Fruit fly (Drosophila melanogaster) ovary, adult (tissue): ENCODE data around the gene Ugt35E2.

Source experiments
- CG17801 ChIP-seq: fragments of 200-800 bp; optimal IDR thresholded peaks from 2 replicates; lab custom pipeline; 2019; ENCODE audit warnings: missing biosample characterization, mild to moderate bottlenecking, missing genetic modification characterization, moderate library complexity; ENCODE audit not compliant: partially characterized antibody

Ugt35E2 gene

dm6 chr3R:11195792-11196191 lies 28.0 kb upstream of the Ugt35E2 start, which contains the start of gene CG18577:
CG18577 (plus strand) TSS chr3R:11196092.
- no peak for TF ChIP-seq CG17801 (GFP tag; lab: Kevin White, UChicago)

- TF ChIP-seq CG17801 (GFP tag; lab: Kevin White, UChicago): no peak
Measured at dm6 chr3R:11178300-11178699, 10.5 kb upstream of the Ugt35E2 start.

dm6 chr3R:11177579-11177978 lies 9.8 kb upstream of the Ugt35E2 start:
- TF ChIP-seq CG17801 (GFP tag; lab: Kevin White, UChicago): no peak

DNA sequence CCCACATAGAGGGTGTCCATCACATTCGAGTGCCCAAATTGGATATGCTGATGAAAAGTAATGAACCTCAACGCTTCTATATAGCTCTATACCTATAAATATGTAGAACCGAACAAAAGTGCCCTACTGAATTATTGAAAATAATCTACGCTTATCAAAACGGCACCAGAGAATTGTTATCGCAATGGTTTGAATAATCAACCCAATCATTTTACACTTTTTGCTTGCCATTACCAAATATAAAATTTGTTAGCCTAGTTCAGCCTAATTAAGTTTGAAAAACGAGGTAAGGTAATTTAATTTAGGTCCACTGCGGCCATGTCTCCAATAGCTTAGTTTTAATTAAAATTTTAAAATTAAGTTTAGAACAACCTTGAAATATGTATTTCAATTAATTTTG lies 8.0 kb upstream of the Ugt35E2 start:
- no peak for TF ChIP-seq CG17801 (GFP tag; lab: Kevin White, UChicago)

DNA sequence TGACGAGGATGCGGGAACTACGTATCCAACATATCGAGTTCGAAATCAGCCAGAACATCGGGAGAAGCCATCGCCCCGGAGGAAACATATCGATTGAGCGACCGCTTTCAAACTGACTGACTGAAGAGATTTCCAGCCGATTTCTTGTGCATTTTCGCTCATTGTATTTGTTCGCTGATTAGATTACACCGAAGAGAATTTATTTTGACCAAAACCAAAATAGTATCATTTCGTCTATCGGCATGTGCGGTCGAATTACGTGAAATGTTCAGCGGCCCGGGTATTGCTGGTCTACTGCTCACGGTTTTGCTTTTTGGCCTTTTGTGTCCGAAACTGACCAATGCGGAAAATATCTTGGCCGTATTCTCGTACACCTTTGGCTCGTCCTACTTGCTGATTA lies 7.5 kb upstream of the Ugt35E2 start, which contains the start of the genes Ugt304A1 and Ugt303A1:
TSS of gene Ugt304A1 (minus strand) at position 101 of the 400 bp plus-strand sequence.
TSS of gene Ugt303A1 (plus strand) at position 222 of the 400 bp plus-strand sequence.
- no peak for TF ChIP-seq CG17801 (GFP tag; lab: Kevin White, UChicago)

dm6 chr3R:11173169-11173506 lies 5.4 kb upstream of the Ugt35E2 start:
- TF ChIP-seq CG17801 (GFP tag; lab: Kevin White, UChicago): peak; percentile 65

dm6 chr3R:11172460-11173168 lies 4.8 kb upstream of the Ugt35E2 start, which contains the start of gene Ugt35A1:
Ugt35A1 (minus strand) TSS chr3R:11172664.
- TF ChIP-seq CG17801 (GFP tag; lab: Kevin White, UChicago): no peak

- no peak for TF ChIP-seq CG17801 (GFP tag; lab: Kevin White, UChicago)
Measured at dm6 chr3R:11170146-11170545, 2.4 kb upstream of the Ugt35E2 start, which contains the start of gene Ugt35B1. Ugt35B1 (minus strand) TSS chr3R:11170246.

DNA sequence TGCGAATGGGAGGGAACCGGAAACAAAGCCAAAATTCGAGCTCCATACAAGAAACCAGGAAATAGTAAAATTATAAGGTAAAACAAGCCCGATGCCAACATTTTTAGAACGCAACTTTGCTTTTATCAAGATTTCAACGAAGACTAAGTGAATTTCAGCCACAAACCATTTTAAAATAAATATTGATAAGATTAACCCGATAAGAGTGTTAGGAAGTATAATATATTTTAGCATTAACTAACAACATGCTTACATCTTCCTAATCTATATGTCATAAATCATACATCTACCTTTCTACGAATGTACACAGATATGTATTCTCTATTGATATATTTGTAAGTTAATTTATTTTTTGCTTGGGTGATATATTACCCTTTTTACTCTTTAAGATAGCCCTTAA lies 1.8 kb downstream of the Ugt35E2 start, which contains the start of gene Ugt35E1:
TSS of gene Ugt35E1 (minus strand) at position 101 of the 400 bp plus-strand sequence.
- TF ChIP-seq CG17801 (GFP tag; lab: Kevin White, UChicago): no peak

dm6 chr3R:11160907-11161306 lies 6.9 kb downstream of the Ugt35E2 start, which contains the start of gene CG4757:
CG4757 (plus strand) TSS chr3R:11161207.
- TF ChIP-seq CG17801 (GFP tag; lab: Kevin White, UChicago): no peak

DNA sequence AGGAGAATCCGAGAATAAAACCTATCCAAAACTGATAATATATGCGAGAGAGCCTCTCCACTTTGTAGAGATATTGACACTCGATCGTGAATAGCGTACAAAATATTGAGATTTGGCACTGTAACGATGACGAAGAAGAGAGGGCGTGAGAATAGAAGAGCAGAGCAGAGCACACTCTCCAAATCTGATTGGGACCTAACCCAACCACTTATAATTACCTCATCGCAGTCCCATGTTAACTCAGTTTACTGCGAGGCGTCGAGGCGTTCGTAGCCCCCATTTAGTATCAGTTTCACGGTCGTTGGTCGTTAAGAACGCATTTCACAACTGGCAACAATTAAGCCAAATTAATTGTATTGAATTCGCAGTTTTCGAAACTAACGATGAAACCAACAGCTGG lies 10.9 kb downstream of the Ugt35E2 start, which contains the start of gene Ugt302C1:
TSS of gene Ugt302C1 (plus strand) at position 241 of the 400 bp plus-strand sequence.
- peak; percentile 44 for TF ChIP-seq CG17801 (GFP tag; lab: Kevin White, UChicago)

DNA sequence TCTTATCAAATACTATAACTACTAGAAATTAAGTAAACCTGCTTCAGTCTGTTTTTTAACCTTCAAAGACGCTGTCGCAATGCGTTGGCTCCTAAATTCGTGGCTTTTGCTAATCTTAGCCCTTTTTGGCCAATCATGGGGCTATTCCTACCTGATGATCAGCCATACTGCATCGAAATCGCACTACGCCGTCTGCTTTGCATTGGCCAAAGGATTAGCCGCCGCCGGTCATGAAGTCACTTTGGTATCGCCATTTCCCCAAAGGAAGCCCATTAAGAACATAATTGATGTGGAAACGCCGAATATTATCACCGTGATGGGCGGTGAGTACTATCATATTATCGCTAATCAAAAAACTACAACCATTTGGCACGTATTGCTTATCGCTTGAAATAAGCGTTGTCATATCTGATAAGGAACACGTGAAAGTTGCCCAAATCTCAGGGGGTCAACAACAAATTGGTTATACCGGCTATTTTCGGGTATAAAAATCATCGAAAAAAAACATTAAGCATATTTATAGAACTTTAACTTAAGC lies 13.1 kb downstream of the Ugt35E2 start, which contains the start of gene Ugt302E1:
TSS of gene Ugt302E1 (plus strand) at position 51 of the 538 bp plus-strand sequence.
- no peak for TF ChIP-seq CG17801 (GFP tag; lab: Kevin White, UChicago)

DNA sequence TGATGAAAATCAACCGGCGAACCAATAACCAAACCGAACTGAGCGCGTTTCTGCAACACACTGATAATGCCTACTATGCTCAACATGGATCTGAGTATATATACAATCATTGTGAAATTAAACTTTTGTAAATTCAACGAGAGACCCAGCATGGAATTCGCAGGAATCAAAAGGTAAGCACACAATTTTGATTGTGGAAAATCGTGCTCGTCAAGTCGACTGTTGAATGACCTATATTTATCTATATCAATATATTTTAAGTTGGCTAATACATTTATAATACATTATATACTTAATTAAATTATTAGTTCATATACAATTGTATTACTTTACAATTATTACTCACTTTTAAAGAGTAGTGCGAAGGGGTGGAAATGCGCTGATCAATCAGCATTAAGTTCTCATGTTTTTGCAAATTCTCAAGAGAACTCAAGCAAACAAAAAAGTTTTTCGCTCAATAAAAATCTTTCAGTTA lies 13.9 kb downstream of the Ugt35E2 start, which contains the start of gene Ugt302K1:
TSS of gene Ugt302K1 (minus strand) at position 51 of the 475 bp plus-strand sequence.
- TF ChIP-seq CG17801 (GFP tag; lab: Kevin White, UChicago): peak; percentile 37

DNA sequence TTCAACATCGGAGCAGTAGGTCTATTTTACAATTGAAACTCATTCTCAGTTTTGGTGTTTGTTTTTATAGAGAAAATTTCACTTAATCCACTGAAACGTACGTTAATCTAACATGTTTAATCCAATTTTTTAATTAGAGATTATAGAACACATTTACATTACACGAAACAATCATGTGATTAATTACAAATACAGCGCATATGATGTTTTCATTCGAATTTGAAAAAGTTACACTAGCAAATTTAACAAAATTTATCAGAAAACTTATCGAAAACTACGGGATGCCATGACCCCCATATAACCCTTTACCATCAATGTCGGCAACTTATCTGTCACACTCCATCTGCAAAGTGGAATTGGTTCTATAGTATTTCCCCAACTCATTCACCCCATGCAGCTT lies 22.6 kb downstream of the Ugt35E2 start, which contains the start of gene CheA86a:
TSS of gene CheA86a (minus strand) at position 101 of the 400 bp plus-strand sequence.
- no peak for TF ChIP-seq CG17801 (GFP tag; lab: Kevin White, UChicago)

DNA sequence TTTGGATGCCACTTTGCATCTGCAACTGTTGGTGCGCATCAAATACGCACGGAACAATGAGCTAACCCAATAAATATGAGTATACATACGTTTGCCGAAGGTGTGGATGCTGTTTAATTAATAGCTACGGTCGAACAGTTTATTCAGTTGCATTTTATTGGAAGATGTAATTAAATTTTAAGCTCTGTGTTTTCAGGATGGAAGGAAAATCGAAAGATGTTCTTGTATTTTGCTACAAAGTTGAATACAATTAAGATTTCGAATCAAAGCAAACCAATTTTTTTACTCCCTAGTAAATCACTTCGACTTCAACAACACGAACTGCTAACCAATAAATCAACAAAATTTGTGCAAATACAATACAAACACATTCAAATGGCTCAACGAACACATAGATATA lies 30.9 kb downstream of the Ugt35E2 start, which contains the start of gene mAcon2:
TSS of gene mAcon2 (plus strand) at position 301 of the 400 bp plus-strand sequence.
- TF ChIP-seq CG17801 (GFP tag; lab: Kevin White, UChicago): no peak
